Fruit fly (Drosophila melanogaster) Kc167 (cell line): ENCODE measurements around the gene CG43248.

Experiments
- h ChIP-seq: fragments of >200 bp; optimal IDR thresholded peaks from 3 replicates; lab custom pipeline; 2018; ENCODE audit warnings: missing external identifiers
- insv ChIP-seq: fragments of >200 bp; optimal IDR thresholded peaks from 3 replicates; lab custom pipeline; 2018; ENCODE audit warnings: missing external identifiers

DNA sequence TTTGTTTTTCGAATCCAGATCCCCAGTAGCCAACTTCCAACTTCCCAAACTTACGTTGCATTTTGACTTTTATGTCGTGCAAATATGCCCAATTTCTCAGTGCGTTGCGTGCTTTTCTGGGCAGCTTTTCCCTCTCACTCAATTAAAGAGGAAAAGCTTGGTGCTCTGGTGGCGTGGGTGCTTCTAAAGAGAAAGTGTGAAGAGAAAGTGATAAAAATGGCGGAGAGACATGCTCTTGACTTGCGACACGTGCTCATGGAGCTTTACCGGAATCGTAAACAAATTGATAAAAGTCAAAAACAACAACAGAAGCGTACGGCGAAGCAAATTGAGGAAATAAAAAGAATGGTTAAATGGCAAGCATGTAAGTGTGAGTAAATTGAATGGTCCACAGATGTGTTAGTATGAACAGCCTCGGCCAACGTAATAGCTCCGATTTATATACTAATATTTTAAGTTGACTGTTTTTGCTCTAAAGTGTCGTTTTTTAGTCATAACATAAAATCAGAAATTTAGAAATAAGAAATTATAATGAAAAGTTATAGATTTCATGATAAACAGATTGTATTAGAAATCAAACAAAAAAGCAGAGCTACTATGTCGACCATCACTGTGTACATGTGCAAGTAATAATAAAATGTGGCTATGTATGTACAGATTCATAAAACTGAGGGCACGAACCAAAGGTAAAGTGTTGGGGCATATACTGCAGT lies 37.2 kb downstream of the CG43248 start:
- TF ChIP-seq h (no peak), insv (lab: Kevin White, UChicago) (no peak)
